Fruit fly (Drosophila melanogaster) S2 (cell line): ENCODE results near the gene fend.

ENCODE experiments used
- CG8478 ChIP-seq: fragments of >200 bp; optimal IDR thresholded peaks from 2 replicates; lab custom pipeline; 2018
- CTCF ChIP-seq, 2 experiments: fragments of >200 bp; optimal IDR thresholded peaks; 2 replicates each; lab custom pipeline; 2018

dm6 chrX:9129436-9129835 lies 5.5 kb downstream of the fend start:
- TF ChIP-seq CG8478 (lab: Kevin White, UChicago) = no peak
- TF ChIP-seq CTCF (optimal IDR thresholded peaks at IDR 0.05; lab: Kevin White, UChicago) = no peak
